Worm (Caenorhabditis elegans) whole organism, L1 larva: Measurements from ENCODE around the gene ZK697.8.

Experiments used
- F16B12.6 ChIP-seq: fragments of 150-350 bp; optimal IDR thresholded peaks from 2 replicates; lab custom pipeline; 2014; ENCODE audit warnings: missing biosample characterization, missing genetic modification characterization
- Y116A8C.19 ChIP-seq: sonication (generic microtip); optimal IDR thresholded peaks from 2 replicates; lab custom pipeline; 2016; ENCODE audit warnings: missing compliant biosample characterization, missing genetic modification characterization, borderline replicate concordance
- ceh-8 ChIP-seq: fragments of 200-800 bp; sonication (Bioruptor generic); optimal IDR thresholded peaks from 2 replicates; lab custom pipeline; 2018; ENCODE audit warnings: mild to moderate bottlenecking, missing genetic modification characterization, moderate library complexity, missing compliant biosample characterization
- ceh-88 ChIP-seq: fragments of 200-800 bp; sonication (Bioruptor generic); IDR thresholded peaks from 2 replicates; pipeline ENCODE4 v1.3.6; 2022; ENCODE audit warnings: missing genetic modification characterization, missing compliant biosample characterization
- efl-3 ChIP-seq: fragments of 200-800 bp; sonication (Bioruptor generic); optimal IDR thresholded peaks from 2 replicates; lab custom pipeline; 2018; ENCODE audit warnings: mild to moderate bottlenecking, missing genetic modification characterization, missing compliant biosample characterization
- egl-27 ChIP-seq, 2 experiments: fragments of 150-350 bp in 1 of 2; sonication (generic microtip); optimal IDR thresholded peaks; 3 replicates each; lab custom pipeline; 2017 to 2018; ENCODE audit warnings: missing biosample characterization in 2 of 2, missing genetic modification characterization in 2 of 2, missing genetic modification reagents in 2 of 2
- elt-3 ChIP-seq, 6 experiments: fragments of 150-350 bp in 1 of 6; sonication (generic microtip); optimal IDR thresholded peaks; 2 replicates each; lab custom pipeline; 2017 to 2018; ENCODE audit warnings: missing biosample characterization in 6 of 6, missing genetic modification characterization in 6 of 6, inconsistent platforms in 1 of 6
- ets-5 ChIP-seq: fragments of 200-800 bp; sonication (Bioruptor generic); IDR thresholded peaks from 2 replicates; pipeline ENCODE4 v1.3.6; 2022; ENCODE audit warnings: missing genetic modification characterization, missing compliant biosample characterization
- fkh-8 ChIP-seq: sonication (generic microtip); optimal IDR thresholded peaks from 2 replicates; lab custom pipeline; 2016; ENCODE audit warnings: mild to moderate bottlenecking, missing genetic modification characterization, missing compliant biosample characterization
- grh-1 ChIP-seq: fragments of 200-800 bp; sonication (Bioruptor generic); IDR thresholded peaks from 2 replicates; pipeline ENCODE4 v1.3.6; 2022; ENCODE audit warnings: missing genetic modification reagents, missing genetic modification characterization, missing compliant biosample characterization
- hpl-2 ChIP-seq: fragments of 150-350 bp; optimal IDR thresholded peaks from 2 replicates; lab custom pipeline; 2014; ENCODE audit warnings: missing biosample characterization, missing genetic modification reagents, missing genetic modification characterization
- irx-1 ChIP-seq: sonication (generic microtip); optimal IDR thresholded peaks from 2 replicates; lab custom pipeline; 2016; ENCODE audit warnings: missing genetic modification characterization, missing compliant biosample characterization
- lsy-2 ChIP-seq, 2 experiments: fragments of 150-350 bp; optimal IDR thresholded peaks; 2 replicates each; lab custom pipeline; 2014; ENCODE audit warnings: missing biosample characterization in 2 of 2, missing genetic modification characterization in 2 of 2
- mab-9 ChIP-seq: fragments of 200-800 bp; sonication (Bioruptor generic); IDR thresholded peaks from 2 replicates; pipeline ENCODE4 v1.3.6; 2022; ENCODE audit warnings: missing genetic modification reagents, missing genetic modification characterization, missing compliant biosample characterization
- mep-1 ChIP-seq: fragments of 150-350 bp; optimal IDR thresholded peaks from 2 replicates; lab custom pipeline; 2014; ENCODE audit warnings: missing biosample characterization, missing genetic modification characterization
- nhr-11 ChIP-seq: fragments of 150-350 bp; optimal IDR thresholded peaks from 2 replicates; lab custom pipeline; 2014; ENCODE audit warnings: missing biosample characterization, missing genetic modification characterization
- nhr-19 ChIP-seq: fragments of 200-800 bp; sonication (Bioruptor generic); conservative IDR thresholded peaks from 2 replicates; pipeline ENCODE4 v1.3.6; 2022; ENCODE audit warnings: missing genetic modification characterization, missing compliant biosample characterization
- nhr-28 ChIP-seq: fragments of 150-350 bp; optimal IDR thresholded peaks from 2 replicates; lab custom pipeline; 2014; ENCODE audit warnings: missing biosample characterization, missing genetic modification characterization
- nhr-47 ChIP-seq: sonication (generic microtip); optimal IDR thresholded peaks from 2 replicates; lab custom pipeline; 2016; ENCODE audit warnings: mild to moderate bottlenecking, missing genetic modification characterization, moderate library complexity, missing compliant biosample characterization
- nhr-71 ChIP-seq: sonication (generic microtip); optimal IDR thresholded peaks from 2 replicates; lab custom pipeline; 2016; ENCODE audit warnings: mild to moderate bottlenecking, missing genetic modification characterization, moderate library complexity, missing compliant biosample characterization
- nhr-90 ChIP-seq: sonication (generic microtip); optimal IDR thresholded peaks from 2 replicates; lab custom pipeline; 2016; ENCODE audit warnings: mild to moderate bottlenecking, missing genetic modification characterization, missing compliant biosample characterization; ENCODE audit not compliant: poor library complexity
- rnt-1 ChIP-seq: sonication (generic microtip); optimal IDR thresholded peaks from 2 replicates; lab custom pipeline; 2016; ENCODE audit warnings: mild to moderate bottlenecking, missing genetic modification characterization, moderate library complexity, missing compliant biosample characterization
- unc-130 ChIP-seq: fragments of 150-350 bp; optimal IDR thresholded peaks from 2 replicates; lab custom pipeline; 2017; ENCODE audit warnings: missing biosample characterization, missing genetic modification characterization, inconsistent platforms
- unc-30 ChIP-seq: sonication (generic microtip); optimal IDR thresholded peaks from 2 replicates; lab custom pipeline; 2017; ENCODE audit warnings: missing biosample characterization, missing genetic modification characterization
- unc-98 ChIP-seq: fragments of 200-800 bp; sonication (Bioruptor generic); IDR thresholded peaks from 2 replicates; pipeline ENCODE4 v1.3.6; 2022; ENCODE audit warnings: missing genetic modification characterization, missing compliant biosample characterization
- xbp-1 ChIP-seq: sonication (generic microtip); optimal IDR thresholded peaks from 2 replicates; lab custom pipeline; 2016; ENCODE audit warnings: missing genetic modification characterization, missing compliant biosample characterization
- ztf-11 ChIP-seq, 2 experiments: sonication (generic microtip); optimal IDR thresholded peaks; 2 replicates each; lab custom pipeline; 2016 to 2017; ENCODE audit warnings: missing genetic modification characterization in 2 of 2, missing biosample characterization in 1 of 2, missing compliant biosample characterization in 1 of 2

ZK697.8 gene

ce11 chrV:1721966-1722365 lies 27.0 kb downstream of the ZK697.8 start, which contains the start of gene srw-101:
Gene srw-101, plus strand, starts transcription at chrV:1722266.
- TF ChIP-seq nhr-28 (no peak), F16B12.6 (tag; lab: Kevin White, UChicago) (no peak), elt-3 (tag; optimal IDR thresholded peaks at IDR 0.05; lab: Kevin White, UChicago) (no peak), lsy-2 (tag; optimal IDR thresholded peaks at IDR 0.05; lab: Kevin White, UChicago) (no peak), nhr-19 (GFP tag; lab: Robert Waterston, UW) (no peak), egl-27 (tag; optimal IDR thresholded peaks at IDR 0.05; lab: Kevin White, UChicago) (no peak), unc-98 (no peak), mep-1 (tag; lab: Kevin White, UChicago) (no peak), unc-30 (no peak), Y116A8C.19 (tag; lab: Kevin White, UChicago) (no peak)

ce11 chrV:1719927-1720326 lies 29.0 kb downstream of the ZK697.8 start, which contains the start of gene srw-102:
Gene srw-102, plus strand, starts transcription at chrV:1720227.
- TF ChIP-seq nhr-47 (tag; lab: Kevin White, UChicago) (peak; percentile 21), rnt-1 (tag; lab: Kevin White, UChicago) (no peak), ceh-8 (GFP tag; lab: Kevin White, UChicago) (peak; percentile 81), ceh-88 (GFP tag; lab: Robert Waterston, UW) (no peak), irx-1 (tag; lab: Kevin White, UChicago) (no peak)

ce11 chrV:1718232-1718631 lies 30.7 kb downstream of the ZK697.8 start:
- peak; percentile 60 for TF ChIP-seq fkh-8 (tag; lab: Kevin White, UChicago)
- TF ChIP-seq nhr-90, result no peak
- peak; percentile 13 for TF ChIP-seq nhr-11 (tag; lab: Kevin White, UChicago)
- TF ChIP-seq unc-130 (tag; lab: Kevin White, UChicago), result no peak
- TF ChIP-seq ceh-8 (GFP tag; lab: Kevin White, UChicago), result peak; percentile 68
- TF ChIP-seq nhr-71 (tag; lab: Kevin White, UChicago), result peak; percentile 52

- no peak for TF ChIP-seq nhr-71 (tag; lab: Kevin White, UChicago)
- TF ChIP-seq fkh-8 (tag; lab: Kevin White, UChicago), result peak; percentile 7
These were observed 32.1 kb downstream of the ZK697.8 start, which contains the start of gene srw-103 for ce11 chrV:1716892-1717291. Gene srw-103, plus strand, starts transcription at chrV:1717192.

ce11 chrV:1713761-1714160 lies 35.2 kb downstream of the ZK697.8 start:
- TF ChIP-seq unc-98 (peak; percentile 44; the same call in 1 of the 2 replicates), grh-1 (GFP tag; lab: Robert Waterston, UW) (0 out of 2 replicates have a peak, but pooled peaks have one; percentile 18), mab-9 (GFP tag; lab: Robert Waterston, UW) (peak; percentile 58; the same call in 1 of the 2 replicates), ceh-88 (GFP tag; lab: Robert Waterston, UW) (peak; percentile 20; the same call in 1 of the 2 replicates), ets-5 (GFP tag; lab: Robert Waterston, UW) (0 out of 2 replicates have a peak, but pooled peaks have one; percentile 17)

ce11 chrV:1710909-1711308 lies 38.0 kb downstream of the ZK697.8 start, which contains the start of gene srw-100:
Gene srw-100, plus strand, starts transcription at chrV:1711209.
- TF ChIP-seq hpl-2 (GFP tag; lab: Kevin White, UChicago), result no peak

- no peak for TF ChIP-seq efl-3
- TF ChIP-seq xbp-1 (tag; lab: Kevin White, UChicago), result no peak
- TF ChIP-seq ztf-11 (tag; optimal IDR thresholded peaks at IDR 0.05; lab: Kevin White, UChicago), result no peak
These were observed 40.5 kb downstream of the ZK697.8 start, which contains the start of gene srw-99 for ce11 chrV:1708441-1708840. Gene srw-99, plus strand, starts transcription at chrV:1708741.
